Worm (Caenorhabditis elegans) whole organism, L1 larva: ENCODE measurements around the gene Y69E1A.1.

Experiments used
- F16B12.6 ChIP-seq: fragments of 150-350 bp; optimal IDR thresholded peaks from 2 replicates; lab custom pipeline; 2014; ENCODE audit warnings: missing biosample characterization, missing genetic modification characterization
- aly-2 ChIP-seq: fragments of 150-350 bp; optimal IDR thresholded peaks from 2 replicates; lab custom pipeline; 2014; ENCODE audit warnings: missing biosample characterization, missing genetic modification characterization
- ceh-63 ChIP-seq: fragments of 200-800 bp; sonication (Bioruptor generic); optimal IDR thresholded peaks from 2 replicates; lab custom pipeline; 2018; ENCODE audit warnings: mild to moderate bottlenecking, missing genetic modification characterization, missing compliant biosample characterization
- lin-13 ChIP-seq: fragments of 150-350 bp; optimal IDR thresholded peaks from 2 replicates; lab custom pipeline; 2014; ENCODE audit warnings: missing biosample characterization, missing genetic modification reagents, missing genetic modification characterization
- nhr-19 ChIP-seq: fragments of 200-800 bp; sonication (Bioruptor generic); conservative IDR thresholded peaks from 2 replicates; pipeline ENCODE4 v1.3.6; 2022; ENCODE audit warnings: missing genetic modification characterization, missing compliant biosample characterization
- nhr-28 ChIP-seq: fragments of 150-350 bp; optimal IDR thresholded peaks from 2 replicates; lab custom pipeline; 2014; ENCODE audit warnings: missing biosample characterization, missing genetic modification characterization
- nhr-90 ChIP-seq: sonication (generic microtip); optimal IDR thresholded peaks from 2 replicates; lab custom pipeline; 2016; ENCODE audit warnings: mild to moderate bottlenecking, missing genetic modification characterization, missing compliant biosample characterization; ENCODE audit not compliant: poor library complexity
- pqm-1 ChIP-seq: sonication (generic microtip); optimal IDR thresholded peaks from 3 replicates; lab custom pipeline; 2017; ENCODE audit warnings: missing biosample characterization, missing genetic modification characterization
- rnt-1 ChIP-seq: sonication (generic microtip); optimal IDR thresholded peaks from 2 replicates; lab custom pipeline; 2016; ENCODE audit warnings: mild to moderate bottlenecking, missing genetic modification characterization, moderate library complexity, missing compliant biosample characterization
- snu-23 ChIP-seq: sonication (generic microtip); optimal IDR thresholded peaks from 2 replicates; lab custom pipeline; 2016; ENCODE audit warnings: missing genetic modification characterization, missing compliant biosample characterization
- tbx-2 ChIP-seq: sonication (generic microtip); optimal IDR thresholded peaks from 2 replicates; lab custom pipeline; 2016; ENCODE audit warnings: missing genetic modification characterization, missing compliant biosample characterization
- ztf-11 ChIP-seq, 2 experiments: sonication (generic microtip); optimal IDR thresholded peaks; 2 replicates each; lab custom pipeline; 2016 to 2017; ENCODE audit warnings: missing genetic modification characterization in 2 of 2, missing biosample characterization in 1 of 2, missing compliant biosample characterization in 1 of 2

DNA sequence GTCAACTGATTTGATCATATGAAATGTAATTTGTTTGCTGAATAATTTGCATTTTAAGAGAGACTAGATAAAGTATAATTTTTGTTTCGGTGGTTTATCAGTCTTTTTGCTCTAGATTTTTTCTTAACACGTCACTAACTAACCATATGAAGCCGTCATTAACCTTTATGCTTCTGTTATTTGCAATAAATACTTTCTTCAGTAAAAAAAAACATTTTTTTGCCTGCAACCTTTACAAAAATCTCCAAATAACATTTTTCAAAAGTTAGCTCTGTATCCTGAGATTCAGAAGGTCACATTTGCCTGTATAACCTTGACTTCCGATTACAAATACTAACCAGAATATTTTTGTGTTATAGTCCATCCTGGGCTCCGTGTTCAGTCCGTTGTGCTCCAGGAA is 22.1 kb upstream of the Y69E1A.1 start:
- TF ChIP-seq pqm-1 (tag; lab: Kevin White, UChicago) (no peak), lin-13 (no peak), tbx-2 (tag; lab: Kevin White, UChicago) (no peak), F16B12.6 (tag; lab: Kevin White, UChicago) (no peak), aly-2 (tag; lab: Kevin White, UChicago) (no peak), nhr-19 (GFP tag; lab: Robert Waterston, UW) (no peak), snu-23 (GFP tag; lab: Kevin White, UChicago) (no peak), ztf-11 (tag; optimal IDR thresholded peaks at IDR 0.05; lab: Kevin White, UChicago) (no peak), nhr-90 (tag; lab: Kevin White, UChicago) (no peak), ceh-63 (GFP tag; lab: Kevin White, UChicago) (no peak), nhr-28 (tag; lab: Kevin White, UChicago) (no peak), rnt-1 (tag; lab: Kevin White, UChicago) (no peak)
